Worm (Caenorhabditis elegans) whole organism, L2 larva: ENCODE data around the gene R193.6.

ENCODE experiments used
- C34F6.9 ChIP-seq: fragments of 150-350 bp; optimal IDR thresholded peaks from 2 replicates; lab custom pipeline; 2014; ENCODE audit warnings: missing biosample characterization, missing genetic modification characterization
- R02D3.7 ChIP-seq: fragments of 150-350 bp; optimal IDR thresholded peaks from 2 replicates; lab custom pipeline; 2014; ENCODE audit warnings: missing biosample characterization, missing genetic modification characterization
- ZK546.5 ChIP-seq: sonication (generic microtip); optimal IDR thresholded peaks from 2 replicates; lab custom pipeline; 2017; ENCODE audit warnings: missing biosample characterization, missing genetic modification characterization
- aly-2 ChIP-seq: fragments of 150-350 bp; optimal IDR thresholded peaks from 2 replicates; lab custom pipeline; 2014; ENCODE audit warnings: missing biosample characterization, missing genetic modification characterization
- ama-1 ChIP-seq: fragments of 150-350 bp; optimal IDR thresholded peaks from 2 replicates; lab custom pipeline; 2018; ENCODE audit warnings: inconsistent platforms
- blmp-1 ChIP-seq: sonication (generic microtip); optimal IDR thresholded peaks from 2 replicates; lab custom pipeline; 2017; ENCODE audit warnings: missing genetic modification characterization, mild to moderate bottlenecking, missing compliant biosample characterization, antibody characterized with exemption, moderate library complexity; ENCODE audit not compliant: insufficient read depth
- ceh-16 ChIP-seq: fragments of 150-350 bp; optimal IDR thresholded peaks from 2 replicates; lab custom pipeline; 2014; ENCODE audit warnings: missing biosample characterization, missing genetic modification characterization
- crh-2 ChIP-seq: sonication (generic microtip); optimal IDR thresholded peaks from 2 replicates; lab custom pipeline; 2017; ENCODE audit warnings: missing biosample characterization, missing genetic modification characterization
- dmd-4 ChIP-seq: sonication (generic microtip); optimal IDR thresholded peaks from 2 replicates; lab custom pipeline; 2017; ENCODE audit warnings: missing biosample characterization, missing genetic modification characterization
- egl-27 ChIP-seq: sonication (generic microtip); optimal IDR thresholded peaks from 3 replicates; lab custom pipeline; 2017; ENCODE audit warnings: missing biosample characterization, missing genetic modification reagents, missing genetic modification characterization
- elt-1 ChIP-seq: fragments of 150-350 bp; optimal IDR thresholded peaks from 2 replicates; lab custom pipeline; 2014; ENCODE audit warnings: missing biosample characterization, missing genetic modification characterization
- elt-3 ChIP-seq: sonication (generic microtip); optimal IDR thresholded peaks from 2 replicates; lab custom pipeline; 2017; ENCODE audit warnings: missing biosample characterization, missing genetic modification characterization
- fos-1 ChIP-seq: fragments of 150-350 bp; optimal IDR thresholded peaks from 2 replicates; lab custom pipeline; 2014; ENCODE audit warnings: missing biosample characterization, missing genetic modification characterization
- gmeb-1 ChIP-seq: fragments of 150-350 bp; optimal IDR thresholded peaks from 2 replicates; lab custom pipeline; 2014; ENCODE audit warnings: missing biosample characterization, missing genetic modification characterization
- lin-11 ChIP-seq: fragments of 150-350 bp; sonication (generic microtip); optimal IDR thresholded peaks from 2 replicates; lab custom pipeline; 2014; ENCODE audit warnings: missing biosample characterization, missing genetic modification characterization, inconsistent platforms, mixed read lengths
- lin-39 ChIP-seq: fragments of 150-350 bp; optimal IDR thresholded peaks from 2 replicates; lab custom pipeline; 2014; ENCODE audit warnings: missing biosample characterization, missing genetic modification reagents, missing genetic modification characterization
- mab-5 ChIP-seq: fragments of 150-350 bp; optimal IDR thresholded peaks from 2 replicates; lab custom pipeline; 2014; ENCODE audit warnings: missing biosample characterization, missing genetic modification characterization
- mdl-1 ChIP-seq, 2 experiments: fragments of 150-350 bp in 1 of 2; sonication (generic microtip) in 1 of 2; optimal IDR thresholded peaks; 2 replicates each; lab custom pipeline; 2017; ENCODE audit warnings: missing biosample characterization in 2 of 2, missing genetic modification characterization in 2 of 2
- nhr-129 ChIP-seq: fragments of 150-350 bp; optimal IDR thresholded peaks from 2 replicates; lab custom pipeline; 2014; ENCODE audit warnings: missing biosample characterization, missing genetic modification characterization
- nhr-21 ChIP-seq: fragments of 150-350 bp; optimal IDR thresholded peaks from 2 replicates; lab custom pipeline; 2014; ENCODE audit warnings: missing biosample characterization, missing genetic modification characterization
- nhr-23 ChIP-seq: fragments of 150-350 bp; optimal IDR thresholded peaks from 2 replicates; lab custom pipeline; 2014; ENCODE audit warnings: missing biosample characterization, missing genetic modification reagents, missing genetic modification characterization
- nhr-237 ChIP-seq: fragments of 150-350 bp; optimal IDR thresholded peaks from 2 replicates; lab custom pipeline; 2014; ENCODE audit warnings: missing biosample characterization, missing genetic modification characterization
- nhr-25 ChIP-seq: fragments of 150-350 bp; sonication (generic microtip); optimal IDR thresholded peaks from 3 replicates; lab custom pipeline; 2014; ENCODE audit warnings: missing biosample characterization, missing genetic modification characterization
- nhr-6 ChIP-seq: fragments of 150-350 bp; optimal IDR thresholded peaks from 2 replicates; lab custom pipeline; 2014; ENCODE audit warnings: missing biosample characterization, missing genetic modification characterization
- nhr-77 ChIP-seq: fragments of 150-350 bp; optimal IDR thresholded peaks from 2 replicates; lab custom pipeline; 2014; ENCODE audit warnings: missing biosample characterization, missing genetic modification characterization
- peb-1 ChIP-seq: fragments of 150-350 bp; optimal IDR thresholded peaks from 2 replicates; lab custom pipeline; 2014; ENCODE audit warnings: missing biosample characterization, missing genetic modification characterization
- sem-4 ChIP-seq: fragments of 150-350 bp; optimal IDR thresholded peaks from 2 replicates; lab custom pipeline; 2014; ENCODE audit warnings: missing biosample characterization, missing genetic modification reagents, missing genetic modification characterization
- skn-1 ChIP-seq: sonication (generic microtip); optimal IDR thresholded peaks from 2 replicates; lab custom pipeline; 2017; ENCODE audit warnings: missing biosample characterization, missing genetic modification characterization
- sma-3 ChIP-seq: sonication (generic microtip); optimal IDR thresholded peaks from 2 replicates; lab custom pipeline; 2016; ENCODE audit warnings: missing genetic modification reagents, missing genetic modification characterization, missing compliant biosample characterization
- sma-9 ChIP-seq, 2 experiments: fragments of 150-350 bp in 1 of 2; sonication (generic microtip) in 1 of 2; optimal IDR thresholded peaks; 2 replicates each; lab custom pipeline; 2014 to 2016; ENCODE audit warnings: missing genetic modification characterization in 2 of 2, mild to moderate bottlenecking in 1 of 2, missing biosample characterization in 1 of 2, missing compliant biosample characterization in 1 of 2, missing genetic modification reagents in 1 of 2, moderate library complexity in 1 of 2
- snpc-4 ChIP-seq: fragments of 150-350 bp; optimal IDR thresholded peaks from 2 replicates; lab custom pipeline; 2014; ENCODE audit warnings: missing biosample characterization, missing genetic modification characterization
- ztf-1 ChIP-seq: fragments of 200-800 bp; sonication (Bioruptor generic); conservative IDR thresholded peaks from 2 replicates; pipeline ENCODE4 v1.3.6; 2022; ENCODE audit warnings: missing genetic modification characterization, missing compliant biosample characterization
- ztf-11 ChIP-seq: sonication (generic microtip); optimal IDR thresholded peaks from 2 replicates; lab custom pipeline; 2017; ENCODE audit warnings: missing biosample characterization, missing genetic modification characterization

Gene R193.6

DNA sequence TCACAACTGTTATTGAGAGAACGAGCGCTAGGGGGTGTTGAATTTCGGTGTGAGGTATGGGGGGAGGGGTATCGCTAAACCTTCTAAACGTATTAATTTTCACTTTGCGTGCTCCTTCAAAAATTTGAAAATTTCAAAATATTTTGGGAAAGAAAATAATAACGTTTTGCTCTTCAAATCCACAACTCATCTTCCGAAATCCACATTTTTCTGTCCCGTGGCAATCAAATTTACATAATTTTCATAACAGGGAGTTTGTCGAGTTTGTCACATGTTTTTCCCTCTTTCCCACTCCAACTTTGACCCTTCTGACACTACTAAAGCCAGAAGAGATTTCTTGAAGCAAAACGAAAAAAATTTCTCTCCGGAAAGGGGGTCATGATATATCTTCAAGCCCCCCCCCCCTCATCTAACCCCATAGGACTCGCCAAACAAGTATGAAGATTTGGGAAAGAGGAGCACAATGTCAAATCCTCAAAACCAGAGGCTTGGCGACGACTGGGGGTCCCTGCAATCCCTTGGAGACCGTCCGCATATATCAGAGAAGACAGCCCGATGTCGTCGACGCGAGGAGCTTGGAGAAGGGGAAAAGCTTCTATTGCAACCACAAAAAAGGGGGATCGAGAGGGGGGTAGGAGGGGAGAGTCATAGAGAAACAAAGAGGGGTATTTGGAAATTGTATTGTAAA, 32.8 kb downstream of the R193.6 start:
- TF ChIP-seq elt-3 (tag; lab: Kevin White, UChicago) (no peak), mab-5 (tag; lab: Kevin White, UChicago) (peak; percentile 40)

DNA sequence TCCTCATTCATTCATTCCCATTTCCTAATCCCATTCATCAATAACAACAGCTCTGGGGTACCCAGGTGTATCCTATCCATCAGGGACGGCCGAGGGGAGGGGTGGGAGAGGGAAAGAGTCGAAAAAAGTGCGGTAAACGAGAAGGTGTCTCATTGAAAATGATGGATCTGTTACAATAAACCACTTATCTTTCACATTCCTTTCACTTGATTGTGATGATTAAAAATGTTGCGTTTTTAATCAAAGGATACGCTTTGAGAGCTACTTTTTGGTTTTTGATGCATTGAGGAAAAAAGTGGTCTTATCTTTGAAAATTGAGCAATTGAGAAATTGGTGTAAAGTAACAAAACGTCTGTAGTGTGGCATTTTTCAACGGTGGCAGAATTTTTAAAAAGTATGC, 34.7 kb downstream of the R193.6 start:
- no peak for TF ChIP-seq nhr-21 (tag; lab: Kevin White, UChicago)
- no peak for TF ChIP-seq lin-39 (tag; lab: Kevin White, UChicago)
- TF ChIP-seq snpc-4 (tag; lab: Kevin White, UChicago): no peak
- TF ChIP-seq lin-11 (tag; lab: Kevin White, UChicago): no peak
- TF ChIP-seq sma-9 (GFP tag; optimal IDR thresholded peaks at IDR 0.05; lab: Kevin White, UChicago): no peak
- no peak for TF ChIP-seq sma-9 (tag; optimal IDR thresholded peaks at IDR 0.05; lab: Kevin White, UChicago)
- TF ChIP-seq aly-2: no peak
- no peak for TF ChIP-seq crh-2 (tag; lab: Kevin White, UChicago)
- no peak for TF ChIP-seq dmd-4 (tag; lab: Kevin White, UChicago)
- TF ChIP-seq skn-1 (tag; lab: Kevin White, UChicago): no peak
- TF ChIP-seq ceh-16 (tag; lab: Kevin White, UChicago): no peak
- no peak for TF ChIP-seq ZK546.5 (tag; lab: Kevin White, UChicago)
- TF ChIP-seq fos-1 (tag; lab: Kevin White, UChicago): no peak
- TF ChIP-seq nhr-129 (tag; lab: Kevin White, UChicago): no peak
- TF ChIP-seq R02D3.7: no peak
- TF ChIP-seq egl-27: no peak
- TF ChIP-seq mab-5 (tag; lab: Kevin White, UChicago): no peak
- TF ChIP-seq blmp-1 (tag; lab: Kevin White, UChicago): no peak
- no peak for TF ChIP-seq gmeb-1 (tag; lab: Kevin White, UChicago)
- TF ChIP-seq ama-1 (lab: Kevin White, UChicago): no peak
- no peak for TF ChIP-seq mdl-1 (tag; optimal IDR thresholded peaks at IDR 0.05; lab: Kevin White, UChicago)
- TF ChIP-seq, all 48 proteins: peak for 0

DNA sequence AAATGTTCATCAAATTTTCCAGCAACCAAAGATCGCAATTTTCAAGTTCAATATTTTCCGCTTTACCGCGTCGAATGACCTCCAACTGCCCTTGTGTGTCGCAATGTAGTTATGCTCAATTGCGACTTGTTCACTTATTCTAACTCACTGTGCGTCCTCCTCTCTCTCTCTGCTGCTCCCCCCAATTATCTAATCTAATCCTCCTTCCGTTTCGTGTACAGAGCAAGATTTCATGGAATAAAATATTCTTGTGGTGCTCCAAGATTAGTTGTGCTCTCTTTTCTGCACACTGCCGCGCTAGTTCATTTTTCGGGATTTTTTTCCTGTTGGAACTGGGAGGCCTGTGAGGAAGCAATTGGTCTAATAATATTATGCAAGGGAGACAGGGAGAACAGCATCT, 35.4 kb downstream of the R193.6 start:
- TF ChIP-seq fos-1 (tag; lab: Kevin White, UChicago) (no peak), lin-39 (tag; lab: Kevin White, UChicago) (no peak), sma-9 (GFP tag; optimal IDR thresholded peaks at IDR 0.05; lab: Kevin White, UChicago) (no peak), sma-9 (tag; optimal IDR thresholded peaks at IDR 0.05; lab: Kevin White, UChicago) (no peak), blmp-1 (tag; lab: Kevin White, UChicago) (no peak), lin-11 (tag; lab: Kevin White, UChicago) (no peak), ztf-1 (no peak), gmeb-1 (tag; lab: Kevin White, UChicago) (no peak), nhr-77 (tag; lab: Kevin White, UChicago) (no peak), ama-1 (lab: Kevin White, UChicago) (no peak), aly-2 (no peak), nhr-237 (tag; lab: Kevin White, UChicago) (no peak), sma-3 (no peak), mab-5 (tag; lab: Kevin White, UChicago) (no peak)
- TF ChIP-seq, all 48 proteins: peak for 0

DNA sequence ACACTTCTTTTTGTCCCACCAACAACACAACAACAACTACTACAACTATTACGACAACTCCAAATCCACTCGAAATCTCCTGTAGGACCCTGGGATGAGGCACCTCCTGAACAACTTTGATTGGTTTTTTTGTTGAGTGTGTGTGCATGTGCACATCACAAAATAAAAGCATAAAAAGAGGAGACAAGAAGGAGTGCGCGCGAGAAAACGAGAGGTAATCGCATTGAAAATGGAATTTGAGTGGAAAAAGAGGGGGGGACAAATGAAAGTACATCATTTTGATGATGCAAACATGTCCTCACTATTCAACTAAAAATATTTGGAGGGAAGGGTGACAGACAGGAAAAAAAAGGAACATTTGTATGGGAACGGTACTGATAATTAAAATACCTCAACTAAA, 36.9 kb downstream of the R193.6 start:
- TF ChIP-seq ZK546.5 (tag; lab: Kevin White, UChicago): no peak

DNA sequence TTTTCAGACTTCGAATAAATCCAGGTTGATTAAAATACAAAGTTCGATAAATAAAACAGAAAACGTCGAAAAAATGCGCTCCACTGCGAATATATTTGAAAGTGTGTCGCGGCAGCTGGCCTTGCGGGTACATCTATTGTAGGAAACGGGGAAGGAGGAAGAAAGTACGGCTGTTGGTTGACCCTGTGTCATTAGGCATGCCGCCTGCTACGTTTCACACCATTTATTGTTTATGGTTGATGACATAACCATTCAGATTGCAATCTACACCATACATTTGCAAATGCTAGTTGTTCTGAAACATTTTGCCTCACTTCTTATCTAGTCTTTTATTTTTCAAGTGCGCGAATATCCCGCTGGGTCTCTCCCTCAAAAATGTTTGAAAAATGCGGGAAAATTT, 43.0 kb downstream of the R193.6 start, which contains the start of gene T13G4.4:
TSS of gene T13G4.4 (minus strand) at position 97 of the 400 bp plus-strand sequence.
- no peak for TF ChIP-seq elt-3 (tag; lab: Kevin White, UChicago)
- TF ChIP-seq nhr-25: peak; percentile 22
- TF ChIP-seq nhr-23 (tag; lab: Kevin White, UChicago): no peak
- no peak for TF ChIP-seq elt-1
- TF ChIP-seq C34F6.9 (tag; lab: Kevin White, UChicago): no peak
- TF ChIP-seq nhr-237 (tag; lab: Kevin White, UChicago): no peak

DNA sequence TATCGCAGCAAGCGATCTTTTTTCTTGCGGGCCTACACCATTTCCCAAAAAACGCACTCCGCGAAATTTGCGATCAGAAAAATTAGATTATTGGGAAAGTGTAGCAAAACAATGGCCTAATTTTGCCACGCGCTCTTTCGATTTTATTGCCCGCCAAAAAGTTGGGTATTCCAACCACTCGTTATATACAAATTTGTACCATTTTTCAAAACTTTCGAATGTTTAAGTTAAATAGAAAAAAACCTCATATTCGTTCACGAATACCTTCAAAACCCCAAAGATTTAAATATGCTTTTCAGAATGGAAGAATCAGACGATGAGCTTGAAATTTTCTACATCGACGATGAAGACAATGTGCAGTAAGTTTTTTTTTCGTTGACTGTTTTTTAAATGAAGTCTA, 44.3 kb downstream of the R193.6 start, which contains the start of gene T13G4.1:
TSS of gene T13G4.1 (plus strand) at position 301 of the 400 bp plus-strand sequence.
- TF ChIP-seq sma-9 (GFP tag; optimal IDR thresholded peaks at IDR 0.05; lab: Kevin White, UChicago): no peak
- no peak for TF ChIP-seq sma-9 (tag; optimal IDR thresholded peaks at IDR 0.05; lab: Kevin White, UChicago)
- TF ChIP-seq C34F6.9 (tag; lab: Kevin White, UChicago): no peak
- no peak for TF ChIP-seq egl-27
- no peak for TF ChIP-seq gmeb-1 (tag; lab: Kevin White, UChicago)
- no peak for TF ChIP-seq ceh-16 (tag; lab: Kevin White, UChicago)
- TF ChIP-seq nhr-25: no peak
- no peak for TF ChIP-seq nhr-6 (tag; lab: Kevin White, UChicago)
- TF ChIP-seq peb-1 (tag; lab: Kevin White, UChicago): no peak
- TF ChIP-seq ztf-11 (tag; lab: Kevin White, UChicago): no peak
- TF ChIP-seq aly-2: no peak
- no peak for TF ChIP-seq sem-4
- TF ChIP-seq nhr-77 (tag; lab: Kevin White, UChicago): no peak
- no peak for TF ChIP-seq nhr-129 (tag; lab: Kevin White, UChicago)
